Worm (Caenorhabditis elegans) whole organism, late embryonic: ENCODE results near the gene T11G6.2.

ENCODE experiments used
- ama-1 ChIP-seq: fragments of 150-350 bp; optimal IDR thresholded peaks from 2 replicates; lab custom pipeline; 2014
- ceh-2 ChIP-seq: sonication (generic microtip); optimal IDR thresholded peaks from 2 replicates; lab custom pipeline; 2016; ENCODE audit warnings: missing genotype, missing genetic modification characterization, missing compliant biosample characterization
- ceh-30 ChIP-seq: fragments of 150-350 bp; optimal IDR thresholded peaks from 2 replicates; lab custom pipeline; 2014; ENCODE audit warnings: missing biosample characterization, missing genetic modification characterization
- ets-4 ChIP-seq: sonication (generic microtip); optimal IDR thresholded peaks from 2 replicates; lab custom pipeline; 2016; ENCODE audit warnings: missing genetic modification characterization, missing compliant biosample characterization
- nfya-1 ChIP-seq: sonication (generic microtip); optimal IDR thresholded peaks from 2 replicates; lab custom pipeline; 2017; ENCODE audit warnings: missing genetic modification characterization, mild to moderate bottlenecking, missing compliant biosample characterization, antibody characterized with exemption, moderate library complexity
- pat-9 ChIP-seq: fragments of 200-800 bp; sonication (Bioruptor generic); optimal IDR thresholded peaks from 2 replicates; lab custom pipeline; 2018; ENCODE audit warnings: mild to moderate bottlenecking, missing genetic modification characterization, moderate library complexity, missing compliant biosample characterization
- pqm-1 ChIP-seq: sonication (generic microtip); optimal IDR thresholded peaks from 2 replicates; lab custom pipeline; 2016; ENCODE audit warnings: missing genetic modification characterization, missing compliant biosample characterization
- pros-1 ChIP-seq: fragments of 150-350 bp; optimal IDR thresholded peaks from 2 replicates; lab custom pipeline; 2014; ENCODE audit warnings: missing biosample characterization, missing genetic modification reagents, missing genetic modification characterization

ce11 chrIV:10858300-10859016, at the start of gene T11G6.2, which contains the start of gene hars-1:
- TF ChIP-seq ets-4 (tag; lab: Kevin White, UChicago) (no peak), nfya-1 (tag; lab: Kevin White, UChicago) (no peak), ama-1 (lab: Kevin White, UChicago) (no peak), ceh-2 (tag; lab: Kevin White, UChicago) (no peak), pros-1 (tag; lab: Kevin White, UChicago) (no peak), pqm-1 (no peak), pat-9 (tag; lab: Kevin White, UChicago) (no peak), ceh-30 (tag; lab: Kevin White, UChicago) (no peak)
